Worm (Caenorhabditis elegans) whole organism, L4 larva: ENCODE data around the gene W01D2.6.
"Not testable (repeated sequence)": the region's sequence is repeated elsewhere in the genome, so short reads cannot be mapped to it uniquely, and the experiment has no call there.

Experiments used
- F10B5.3 ChIP-seq: sonication (generic microtip); optimal IDR thresholded peaks from 2 replicates; lab custom pipeline; 2016; ENCODE audit warnings: mild to moderate bottlenecking, missing genetic modification characterization, missing compliant biosample characterization
- F26F4.8 ChIP-seq: fragments of 200-800 bp; sonication (Bioruptor generic); conservative IDR thresholded peaks from 2 replicates; pipeline ENCODE4 v1.3.6; 2022; ENCODE audit warnings: missing genetic modification characterization, missing compliant biosample characterization
- F37D6.2 ChIP-seq: sonication (generic microtip); optimal IDR thresholded peaks from 2 replicates; lab custom pipeline; 2016; ENCODE audit warnings: mild to moderate bottlenecking, missing genetic modification characterization, missing compliant biosample characterization
- F44E2.7 ChIP-seq: fragments of 200-800 bp; sonication (Bioruptor generic); IDR thresholded peaks from 2 replicates; pipeline ENCODE4 v2.1.2; 2022; ENCODE audit warnings: missing genetic modification characterization, missing compliant biosample characterization
- T26A8.4 ChIP-seq: fragments of 200-800 bp; sonication (Bioruptor generic); IDR thresholded peaks from 2 replicates; pipeline ENCODE4 v1.3.6; 2022; ENCODE audit warnings: missing genetic modification characterization, missing compliant biosample characterization
- Y48G9A.11 ChIP-seq: fragments of 200-800 bp; sonication (Bioruptor generic); IDR thresholded peaks from 2 replicates; pipeline ENCODE4 v1.3.6; 2022; ENCODE audit warnings: missing genetic modification reagents, missing genetic modification characterization, missing compliant biosample characterization
- Y75B8A.6 ChIP-seq: fragments of 200-800 bp; sonication (Bioruptor generic); IDR thresholded peaks from 2 replicates; pipeline ENCODE4 v1.3.6; 2022; ENCODE audit warnings: missing genetic modification reagents, missing genetic modification characterization, missing compliant biosample characterization
- ZK337.2 ChIP-seq: fragments of 200-800 bp; sonication (Bioruptor generic); IDR thresholded peaks from 2 replicates; pipeline ENCODE4 v1.3.6; 2022; ENCODE audit warnings: missing genetic modification reagents, missing genetic modification characterization, missing compliant biosample characterization
- aha-1 ChIP-seq: fragments of 150-350 bp; peaks from one replicate; lab custom pipeline; 2014; ENCODE audit warnings: missing biosample characterization, missing genetic modification characterization
- arid-1 ChIP-seq: fragments of 200-800 bp; sonication (Bioruptor generic); conservative IDR thresholded peaks from 2 replicates; pipeline ENCODE4 v1.3.6; 2022; ENCODE audit warnings: missing genetic modification reagents, missing genetic modification characterization, missing compliant biosample characterization
- attf-4 ChIP-seq: sonication (generic microtip); optimal IDR thresholded peaks from 3 replicates; lab custom pipeline; 2017; ENCODE audit warnings: missing biosample characterization, missing genetic modification characterization
- ceh-20 ChIP-seq: fragments of 200-800 bp; sonication (Bioruptor generic); IDR thresholded peaks from 2 replicates; pipeline ENCODE4 v1.3.6; 2022; ENCODE audit warnings: missing genetic modification reagents, missing genetic modification characterization, missing compliant biosample characterization
- ceh-32 ChIP-seq: sonication (generic microtip); optimal IDR thresholded peaks from 2 replicates; lab custom pipeline; 2016; ENCODE audit warnings: mild to moderate bottlenecking, missing genetic modification characterization, missing compliant biosample characterization; ENCODE audit not compliant: poor library complexity
- ceh-44 ChIP-seq: fragments of 200-800 bp; sonication (Bioruptor generic); IDR thresholded peaks from 2 replicates; pipeline ENCODE4 v1.3.6; 2022; ENCODE audit warnings: missing genetic modification reagents, missing genetic modification characterization, missing compliant biosample characterization
- ceh-82 ChIP-seq: sonication (generic microtip); optimal IDR thresholded peaks from 2 replicates; lab custom pipeline; 2017; ENCODE audit warnings: missing biosample characterization, missing genetic modification characterization
- daf-16 ChIP-seq, 3 experiments: sonication (generic microtip); optimal IDR thresholded peaks; 2 replicates each; lab custom pipeline; 2016 to 2017; ENCODE audit warnings: missing genetic modification characterization in 3 of 3, missing genetic modification reagents in 3 of 3, mild to moderate bottlenecking in 2 of 3, missing compliant biosample characterization in 2 of 3, missing biosample characterization in 1 of 3, moderate library complexity in 1 of 3
- daf-19 ChIP-seq: fragments of 200-800 bp; sonication (Bioruptor generic); conservative IDR thresholded peaks from 2 replicates; pipeline ENCODE4 v1.3.6; 2022; ENCODE audit warnings: missing genetic modification characterization, missing compliant biosample characterization
- dmd-6 ChIP-seq: fragments of 200-800 bp; sonication (Bioruptor generic); IDR thresholded peaks from 2 replicates; pipeline ENCODE4 v1.3.6; 2022; ENCODE audit warnings: missing genetic modification reagents, missing genetic modification characterization, missing compliant biosample characterization
- dve-1 ChIP-seq: sonication (generic microtip); optimal IDR thresholded peaks from 2 replicates; lab custom pipeline; 2017; ENCODE audit warnings: antibody characterized with exemption, mild to moderate bottlenecking, missing genetic modification characterization, missing compliant biosample characterization; ENCODE audit not compliant: insufficient read depth
- egl-43 ChIP-seq: fragments of 200-800 bp; sonication (Bioruptor generic); IDR thresholded peaks from 2 replicates; pipeline ENCODE4 v1.3.6; 2022; ENCODE audit warnings: missing genetic modification reagents, missing genetic modification characterization, missing compliant biosample characterization
- hif-1 ChIP-seq, 2 experiments: sonication (generic microtip); optimal IDR thresholded peaks; 2 replicates each; lab custom pipeline; 2016 to 2017; ENCODE audit warnings: missing compliant biosample characterization in 2 of 2, missing genetic modification characterization in 2 of 2, missing genetic modification reagents in 2 of 2, missing genotype in 2 of 2, mild to moderate bottlenecking in 1 of 2
- hlh-30 ChIP-seq: sonication (generic microtip); optimal IDR thresholded peaks from 2 replicates; lab custom pipeline; 2017; ENCODE audit warnings: antibody characterized with exemption, mild to moderate bottlenecking, missing genetic modification characterization, missing compliant biosample characterization; ENCODE audit not compliant: insufficient read depth
- hmg-1.1 ChIP-seq: fragments of 200-800 bp; sonication (Bioruptor generic); IDR thresholded peaks from 2 replicates; pipeline ENCODE4 v1.3.6; 2022; ENCODE audit warnings: missing genetic modification reagents, missing genetic modification characterization, missing compliant biosample characterization
- lim-7 ChIP-seq: fragments of 200-800 bp; sonication (Bioruptor generic); IDR thresholded peaks from 2 replicates; pipeline ENCODE4 v1.3.6; 2022; ENCODE audit warnings: missing genetic modification characterization, missing compliant biosample characterization
- lin-1 ChIP-seq: fragments of 200-800 bp; sonication (Bioruptor generic); IDR thresholded peaks from 2 replicates; pipeline ENCODE4 v1.3.6; 2022; ENCODE audit warnings: missing genetic modification reagents, missing genetic modification characterization, missing compliant biosample characterization
- lin-13 ChIP-seq: fragments of 150-350 bp; optimal IDR thresholded peaks from 2 replicates; lab custom pipeline; 2014; ENCODE audit warnings: missing biosample characterization, missing genetic modification reagents, missing genetic modification characterization
- lin-38 ChIP-seq: fragments of 200-800 bp; sonication (Bioruptor generic); IDR thresholded peaks from 2 replicates; pipeline ENCODE4 v1.3.6; 2022; ENCODE audit warnings: missing genetic modification reagents, missing genetic modification characterization, missing compliant biosample characterization
- lsy-2 ChIP-seq, 2 experiments: fragments of 150-350 bp in 1 of 2; sonication (generic microtip) in 1 of 2; optimal IDR thresholded peaks; 2 replicates each; lab custom pipeline; 2014 to 2017; ENCODE audit warnings: missing biosample characterization in 2 of 2, missing genetic modification characterization in 2 of 2
- madf-5 ChIP-seq, 2 experiments: fragments of 200-800 bp; sonication (Bioruptor generic); IDR thresholded peaks; 2 replicates each; pipeline ENCODE4 v1.3.6; 2022; ENCODE audit warnings: missing compliant biosample characterization in 2 of 2, missing genetic modification characterization in 2 of 2
- mdt-29 ChIP-seq: fragments of 200-800 bp; sonication (Bioruptor generic); IDR thresholded peaks from 2 replicates; pipeline ENCODE4 v1.3.6; 2022; ENCODE audit warnings: missing genetic modification reagents, missing genetic modification characterization, missing compliant biosample characterization
- mep-1 ChIP-seq: fragments of 150-350 bp; sonication (generic microtip); optimal IDR thresholded peaks from 3 replicates; lab custom pipeline; 2014; ENCODE audit warnings: missing biosample characterization, missing genetic modification characterization
- mes-2 ChIP-seq: sonication (generic microtip); optimal IDR thresholded peaks from 2 replicates; lab custom pipeline; 2016; ENCODE audit warnings: missing genotype, mild to moderate bottlenecking, missing genetic modification characterization, missing compliant biosample characterization; ENCODE audit not compliant: poor library complexity, severe bottlenecking
- nhr-102 ChIP-seq: sonication (generic microtip); optimal IDR thresholded peaks from 2 replicates; lab custom pipeline; 2016; ENCODE audit warnings: mild to moderate bottlenecking, missing genetic modification characterization, moderate library complexity, missing compliant biosample characterization
- nhr-28 ChIP-seq: fragments of 150-350 bp; optimal IDR thresholded peaks from 2 replicates; lab custom pipeline; 2014; ENCODE audit warnings: missing biosample characterization, missing genetic modification characterization
- nhr-41 ChIP-seq: fragments of 200-800 bp; sonication (Bioruptor generic); IDR thresholded peaks from 2 replicates; pipeline ENCODE4 v1.3.6; 2022; ENCODE audit warnings: missing genetic modification reagents, missing genetic modification characterization, missing compliant biosample characterization
- nhr-6 ChIP-seq: fragments of 150-350 bp; optimal IDR thresholded peaks from 2 replicates; lab custom pipeline; 2014; ENCODE audit warnings: missing biosample characterization, missing genetic modification characterization
- nhr-77 ChIP-seq: fragments of 150-350 bp; optimal IDR thresholded peaks from 2 replicates; lab custom pipeline; 2014; ENCODE audit warnings: missing biosample characterization, missing genetic modification characterization
- pha-4 ChIP-seq, 2 experiments: fragments of 150-350 bp in 1 of 2; fragments of 200-800 bp in 1 of 2; sonication (Bioruptor generic) in 1 of 2; IDR thresholded peaks in 1 of 2; optimal IDR thresholded peaks in 1 of 2; 2 replicates each; pipeline versions ENCODE4 v1.3.6 to Lab custom; 2014 to 2022; ENCODE audit warnings: missing genetic modification characterization in 2 of 2, missing genetic modification reagents in 2 of 2, missing biosample characterization in 1 of 2, missing compliant biosample characterization in 1 of 2
- rbr-2 ChIP-seq: sonication (generic microtip); optimal IDR thresholded peaks from 2 replicates; lab custom pipeline; 2016; ENCODE audit warnings: missing genotype, missing genetic modification characterization, missing compliant biosample characterization
- saeg-2 ChIP-seq: fragments of 200-800 bp; sonication (Bioruptor generic); IDR thresholded peaks from 2 replicates; pipeline ENCODE4 v1.3.6; 2022; ENCODE audit warnings: missing genetic modification reagents, missing genetic modification characterization, missing compliant biosample characterization
- tag-97 ChIP-seq: fragments of 200-800 bp; sonication (Bioruptor generic); IDR thresholded peaks from 2 replicates; pipeline ENCODE4 v1.3.6; 2022; ENCODE audit warnings: missing genetic modification characterization, missing compliant biosample characterization
- unc-62 ChIP-seq, 3 experiments: fragments of 150-350 bp in 1 of 3; sonication (generic microtip); optimal IDR thresholded peaks in 2 of 3; peaks in 1 of 3; 1 replicate in 1 of 3; 2 replicates in 2 of 3; lab custom pipeline; 2014 to 2017; ENCODE audit warnings: missing biosample characterization in 3 of 3, missing genetic modification characterization in 3 of 3, missing genetic modification reagents in 3 of 3, missing genotype in 1 of 3
- vab-7 ChIP-seq: fragments of 200-800 bp; sonication (Bioruptor generic); IDR thresholded peaks from 2 replicates; pipeline ENCODE4 v1.3.6; 2022; ENCODE audit warnings: missing genetic modification reagents, missing genetic modification characterization, missing compliant biosample characterization
- zip-2 ChIP-seq: fragments of 150-350 bp; optimal IDR thresholded peaks from 2 replicates; lab custom pipeline; 2014; ENCODE audit warnings: missing biosample characterization, missing genetic modification characterization
- ztf-7 ChIP-seq: fragments of 150-350 bp; optimal IDR thresholded peaks from 2 replicates; lab custom pipeline; 2014; ENCODE audit warnings: missing biosample characterization, missing genetic modification characterization

W01D2.6 gene

DNA sequence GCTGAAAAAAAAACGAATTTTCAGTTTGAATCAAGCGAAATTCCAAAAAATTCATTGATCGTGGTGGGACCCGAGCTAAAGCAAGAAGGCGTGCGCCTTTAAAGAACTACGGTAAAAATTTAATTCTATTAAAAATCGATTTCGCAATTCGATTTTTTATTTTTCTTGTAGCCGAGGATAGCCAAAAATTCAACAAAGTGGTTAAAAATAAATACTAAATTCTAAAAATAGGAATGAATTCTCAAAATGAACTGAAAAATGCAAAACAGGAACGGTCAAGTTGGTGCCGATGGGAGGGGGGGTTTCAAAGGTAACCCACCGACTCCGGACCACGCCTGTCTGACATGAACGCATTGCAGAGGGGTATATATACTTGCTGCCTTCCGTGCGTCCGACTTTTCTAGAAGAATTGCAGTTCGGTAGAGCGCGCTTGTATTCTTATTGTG lies 7.7 kb upstream of the W01D2.6 start (continued):
- peak; percentile 77 for TF ChIP-seq hmg-1.1 (GFP tag; lab: Robert Waterston, UW)
- peak; percentile 85 for TF ChIP-seq lin-38 (GFP tag; lab: Robert Waterston, UW)
- no peak for TF ChIP-seq ceh-32
- TF ChIP-seq ceh-44 (GFP tag; lab: Robert Waterston, UW) = peak; percentile 57; the same call in 1 of the 2 replicates
- peak; percentile 83 for TF ChIP-seq mes-2
- peak; percentile 52 for TF ChIP-seq mep-1 (tag; lab: Kevin White, UChicago)
- TF ChIP-seq arid-1 (GFP tag; lab: Robert Waterston, UW) = peak; percentile 63
- no peak for TF ChIP-seq saeg-2 (GFP tag; lab: Robert Waterston, UW)
- TF ChIP-seq attf-4 (tag; lab: Kevin White, UChicago) = no peak
- no peak for TF ChIP-seq tag-97
- peak; percentile 54 for TF ChIP-seq nhr-77 (tag; lab: Kevin White, UChicago)
- TF ChIP-seq nhr-102 (tag; lab: Kevin White, UChicago) = peak; percentile 34
- TF ChIP-seq nhr-28 (tag; lab: Kevin White, UChicago) = peak; percentile 8
- peak in 1 of 2 experiments; percentile 22 for TF ChIP-seq hif-1 (tag; optimal IDR thresholded peaks at IDR 0.05; lab: Kevin White, UChicago)
- TF ChIP-seq F10B5.3 (tag; lab: Kevin White, UChicago) = peak; percentile 21
- peak in 1 of 2 experiments; percentile 33 for TF ChIP-seq daf-16 (GFP tag; optimal IDR thresholded peaks at IDR 0.05; lab: Kevin White, UChicago)
- TF ChIP-seq daf-16 (tag; optimal IDR thresholded peaks at IDR 0.05; lab: Kevin White, UChicago) = peak; percentile 28
- peak; percentile 39 for TF ChIP-seq ztf-7
- no peak for TF ChIP-seq ceh-82
- peak in 1 of 2 experiments; percentile 25 for TF ChIP-seq unc-62 (GFP tag; optimal IDR thresholded peaks at IDR 0.05 in 1 of 2; lab: Kevin White, UChicago)
- no peak for TF ChIP-seq unc-62 (tag; optimal IDR thresholded peaks at IDR 0.05; lab: Kevin White, UChicago)
- no peak for TF ChIP-seq F44E2.7 (GFP tag; lab: Robert Waterston, UW)
- peak; percentile 48 for TF ChIP-seq lin-13 (GFP tag; lab: Kevin White, UChicago)
- TF ChIP-seq Y48G9A.11 = peak; percentile 53; the same call in 1 of the 2 replicates
- TF ChIP-seq ceh-20 (GFP tag; lab: Robert Waterston, UW) = peak; percentile 73
- peak; percentile 76 for TF ChIP-seq dve-1 (tag; lab: Kevin White, UChicago)
- peak; percentile 75 for TF ChIP-seq aha-1 (tag; lab: Kevin White, UChicago)
- TF ChIP-seq nhr-41 (GFP tag; lab: Robert Waterston, UW) = 0 out of 2 replicates have a peak, but pooled peaks have one; percentile 33
- TF ChIP-seq rbr-2 = peak; percentile 64
- 0 out of 2 replicates have a peak, but pooled peaks have one; percentile 27 for TF ChIP-seq ZK337.2 (GFP tag; lab: Robert Waterston, UW)
- TF ChIP-seq F37D6.2 (tag; lab: Kevin White, UChicago) = peak; percentile 72
- TF ChIP-seq T26A8.4 (GFP tag; lab: Robert Waterston, UW) = peak; percentile 86
- no peak for TF ChIP-seq nhr-6 (tag; lab: Kevin White, UChicago)
- no peak for TF ChIP-seq daf-19 (GFP tag; lab: Robert Waterston, UW)
- TF ChIP-seq hlh-30 (tag; lab: Kevin White, UChicago) = peak; percentile 50
- peak; percentile 39 for TF ChIP-seq zip-2
- TF ChIP-seq lsy-2 (tag; optimal IDR thresholded peaks at IDR 0.05; lab: Kevin White, UChicago) = peak in 1 of 2 experiments; percentile 75
- peak; percentile 63; the same call in 1 of the 2 replicates for TF ChIP-seq lin-1 (GFP tag; lab: Robert Waterston, UW)
- TF ChIP-seq, all 104 proteins: peak for 45

DNA sequence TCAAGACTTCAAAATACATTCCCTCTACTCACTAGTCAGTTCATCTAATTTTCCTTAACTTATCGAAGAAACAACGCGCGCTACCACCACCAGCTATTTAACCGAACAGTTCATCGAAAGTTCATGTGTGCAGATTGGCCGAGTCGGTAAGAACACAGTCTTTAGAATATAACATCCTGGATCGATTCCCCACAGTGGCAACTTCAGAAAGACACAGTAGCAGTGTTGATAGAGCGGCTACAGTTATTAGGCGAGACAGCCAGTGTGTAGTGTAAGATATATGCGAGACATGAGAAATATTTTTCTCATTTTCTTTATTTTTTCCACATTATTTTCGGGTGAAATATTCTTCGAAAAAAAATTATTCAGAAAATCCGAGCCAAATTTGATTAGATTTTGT lies 6.3 kb upstream of the W01D2.6 start:
- peak; percentile 46; the same call in 1 of the 2 replicates for TF ChIP-seq pha-4 (GFP tag; IDR thresholded peaks at IDR 0.05; lab: Robert Waterston, UW)
- not testable (repeated sequence) for TF ChIP-seq pha-4 (tag; optimal IDR thresholded peaks at IDR 0.05; lab: Kevin White, UChicago)
- 0 out of 2 replicates have a peak, but pooled peaks have one; percentile 17 for TF ChIP-seq hmg-1.1 (GFP tag; lab: Robert Waterston, UW)
- TF ChIP-seq F26F4.8 = 0 out of 2 replicates have a peak, but pooled peaks have one; percentile 47
- 0 out of 4 replicates have a peak, but pooled peaks of 1 of the 2 experiments have one; percentile 58 for TF ChIP-seq madf-5 (GFP tag; IDR thresholded peaks at IDR 0.05; lab: Robert Waterston, UW)
- TF ChIP-seq vab-7 (GFP tag; lab: Robert Waterston, UW) = peak; percentile 57
- peak; percentile 9; the same call in 1 of the 2 replicates for TF ChIP-seq Y48G9A.11
- TF ChIP-seq Y75B8A.6 (GFP tag; lab: Robert Waterston, UW) = 0 out of 2 replicates have a peak, but pooled peaks have one; percentile 32
- peak; percentile 21 for TF ChIP-seq mes-2
- peak; percentile 39; the same call in 1 of the 2 replicates for TF ChIP-seq arid-1 (GFP tag; lab: Robert Waterston, UW)
- TF ChIP-seq dmd-6 (GFP tag; lab: Robert Waterston, UW) = 0 out of 2 replicates have a peak, but pooled peaks have one; percentile 8
- TF ChIP-seq mdt-29 (GFP tag; lab: Robert Waterston, UW) = 0 out of 2 replicates have a peak, but pooled peaks have one; percentile 56
- peak; percentile 11; the same call in 1 of the 2 replicates for TF ChIP-seq lim-7
- TF ChIP-seq lin-38 (GFP tag; lab: Robert Waterston, UW) = peak; percentile 65
- peak; percentile 58; the same call in 1 of the 2 replicates for TF ChIP-seq egl-43 (GFP tag; lab: Robert Waterston, UW)
